Fruit fly (Drosophila melanogaster) whole organism, embryonic: ENCODE data around the gene CG17343.

ENCODE experiments used
- Atf3 ChIP-seq: fragments of 200-800 bp; sonication (Bioruptor generic); optimal IDR thresholded peaks from 3 replicates; lab custom pipeline; 2016; ENCODE audit warnings: missing biosample characterization, missing genetic modification characterization
- Bteb2 ChIP-seq: fragments of 200-800 bp; sonication (Bioruptor generic); optimal IDR thresholded peaks from 2 replicates; lab custom pipeline; 2016; ENCODE audit warnings: missing biosample characterization, missing genetic modification characterization
- CG11723 ChIP-seq: fragments of 200-800 bp; sonication (Bioruptor generic); optimal IDR thresholded peaks from 2 replicates; lab custom pipeline; 2017; ENCODE audit warnings: missing biosample characterization, mild to moderate bottlenecking, missing genetic modification characterization
- CG12391 ChIP-seq: fragments of 200-800 bp; sonication (Bioruptor generic); optimal IDR thresholded peaks from 3 replicates; lab custom pipeline; 2018; ENCODE audit warnings: missing biosample characterization, mild to moderate bottlenecking, missing genetic modification characterization, moderate library complexity
- CG17359 ChIP-seq: fragments of 200-800 bp; sonication (Bioruptor generic); optimal IDR thresholded peaks from 3 replicates; lab custom pipeline; 2018; ENCODE audit warnings: missing biosample characterization, mild to moderate bottlenecking, missing genetic modification characterization, moderate library complexity
- CG33557 ChIP-seq: fragments of 200-800 bp; sonication (Bioruptor generic); optimal IDR thresholded peaks from 2 replicates; lab custom pipeline; 2019; ENCODE audit warnings: missing biosample characterization, mild to moderate bottlenecking, missing genetic modification characterization, moderate library complexity
- CG4282 ChIP-seq: fragments of 200-800 bp; sonication (Bioruptor generic); optimal IDR thresholded peaks from 2 replicates; lab custom pipeline; 2016; ENCODE audit warnings: missing biosample characterization, missing genetic modification characterization
- CG4360 ChIP-seq: fragments of 200-800 bp; sonication (Bioruptor generic); IDR thresholded peaks from 2 replicates; pipeline ENCODE4 v1.3.6; 2022; ENCODE audit warnings: missing biosample characterization, missing genetic modification characterization
- CG43689 ChIP-seq: fragments of 200-800 bp; sonication (Bioruptor generic); IDR thresholded peaks from 2 replicates; pipeline ENCODE4 v1.3.6; 2022; ENCODE audit warnings: missing biosample characterization, missing genetic modification characterization
- CG6683 ChIP-seq: fragments of 200-800 bp; sonication (Bioruptor generic); optimal IDR thresholded peaks from 2 replicates; lab custom pipeline; 2017; ENCODE audit warnings: missing biosample characterization, mild to moderate bottlenecking, missing genetic modification characterization, missing genetic modification reagents
- CG6791 ChIP-seq: fragments of 200-800 bp; sonication (Bioruptor generic); IDR thresholded peaks from 3 replicates; pipeline ENCODE4 v1.3.6; 2022; ENCODE audit warnings: missing biosample characterization, missing genetic modification characterization; ENCODE audit not compliant: partially characterized antibody
- CG6813 ChIP-seq: fragments of 200-800 bp; sonication (Bioruptor generic); optimal IDR thresholded peaks from 2 replicates; lab custom pipeline; 2017; ENCODE audit warnings: missing biosample characterization, missing genetic modification characterization, mild to moderate bottlenecking, moderate library complexity, missing genetic modification reagents
- CG7357 ChIP-seq: fragments of 200-800 bp; sonication (Bioruptor generic); IDR thresholded peaks from 3 replicates; pipeline ENCODE4 v1.3.6; 2022; ENCODE audit warnings: missing biosample characterization, missing genetic modification characterization
- CG9437 ChIP-seq: fragments of 200-800 bp; sonication (Bioruptor generic); optimal IDR thresholded peaks from 2 replicates; lab custom pipeline; 2018; ENCODE audit warnings: missing biosample characterization, mild to moderate bottlenecking, missing genetic modification characterization
- Camta ChIP-seq: fragments of 200-800 bp; sonication (Bioruptor generic); optimal IDR thresholded peaks from 2 replicates; lab custom pipeline; 2016; ENCODE audit warnings: missing biosample characterization, missing genetic modification characterization
- CoRest ChIP-seq: fragments of 200-800 bp; sonication (Bioruptor generic); optimal IDR thresholded peaks from 3 replicates; lab custom pipeline; 2018; ENCODE audit warnings: missing biosample characterization, mild to moderate bottlenecking, missing genetic modification characterization, moderate library complexity
- Dbx ChIP-seq: fragments of 200-800 bp; sonication (Bioruptor generic); IDR thresholded peaks from 3 replicates; pipeline ENCODE4 v1.3.6; 2022; ENCODE audit warnings: missing biosample characterization, missing genetic modification characterization
- E2f2 ChIP-seq: fragments of 200-800 bp; sonication (Bioruptor generic); IDR thresholded peaks from 2 replicates; pipeline ENCODE4 v1.3.6; 2022; ENCODE audit warnings: missing biosample characterization, missing genetic modification characterization
- Ets97D ChIP-seq: fragments of 200-800 bp; sonication (Bioruptor generic); optimal IDR thresholded peaks from 3 replicates; lab custom pipeline; 2016; ENCODE audit warnings: missing biosample characterization, missing genetic modification characterization
- Gug ChIP-seq: fragments of 200-800 bp; sonication (Bioruptor generic); IDR thresholded peaks from 4 replicates; pipeline ENCODE4 v1.3.6; 2022; ENCODE audit warnings: missing biosample characterization, missing genetic modification characterization
- H15 ChIP-seq: fragments of 200-800 bp; sonication (Bioruptor generic); IDR thresholded peaks from 3 replicates; pipeline ENCODE4 v1.3.6; 2022; ENCODE audit warnings: missing biosample characterization, missing genetic modification characterization
- HLH54F ChIP-seq: fragments of 200-800 bp; sonication (Bioruptor generic); optimal IDR thresholded peaks from 3 replicates; lab custom pipeline; 2016; ENCODE audit warnings: missing biosample characterization, missing genetic modification characterization
- Hand ChIP-seq: fragments of 200-800 bp; sonication (Bioruptor generic); optimal IDR thresholded peaks from 2 replicates; lab custom pipeline; 2017; ENCODE audit warnings: mild to moderate bottlenecking, missing biosample characterization, missing genetic modification reagents, missing genetic modification characterization
- Hey ChIP-seq: fragments of 200-800 bp; sonication (Bioruptor generic); optimal IDR thresholded peaks from 3 replicates; lab custom pipeline; 2018; ENCODE audit warnings: missing biosample characterization, mild to moderate bottlenecking, missing genetic modification characterization
- Hr51 ChIP-seq, 2 experiments: fragments of 200-800 bp; sonication (Bioruptor generic); optimal IDR thresholded peaks; 2 replicates in 1 of 2; 3 replicates in 1 of 2; lab custom pipeline; 2016 to 2018; ENCODE audit warnings: missing biosample characterization in 2 of 2, missing genetic modification characterization in 2 of 2, mild to moderate bottlenecking in 1 of 2, moderate library complexity in 1 of 2
- MESR4 ChIP-seq: fragments of 200-800 bp; sonication (Bioruptor generic); optimal IDR thresholded peaks from 2 replicates; lab custom pipeline; 2018; ENCODE audit warnings: missing biosample characterization, mild to moderate bottlenecking, missing genetic modification characterization, moderate library complexity
- Med ChIP-seq: fragments of 200-800 bp; sonication (Bioruptor generic); peaks from one replicate; lab custom pipeline; 2016; ENCODE audit warnings: missing biosample characterization, missing genetic modification characterization, mild to moderate bottlenecking, inconsistent platforms, moderate library complexity
- Pdp1 ChIP-seq, 2 experiments: fragments of 200-800 bp; sonication (Bioruptor generic); optimal IDR thresholded peaks; 3 replicates each; lab custom pipeline; 2016; ENCODE audit warnings: missing biosample characterization in 2 of 2, missing genetic modification characterization in 2 of 2, mild to moderate bottlenecking in 1 of 2, moderate library complexity in 1 of 2
- Rfx ChIP-seq: fragments of 200-800 bp; sonication (Bioruptor generic); IDR thresholded peaks from 2 replicates; pipeline ENCODE4 v1.3.6; 2022; ENCODE audit warnings: missing biosample characterization, missing genetic modification characterization
- Rx ChIP-seq: fragments of 200-800 bp; sonication (Bioruptor generic); IDR thresholded peaks from 2 replicates; pipeline ENCODE4 v1.3.6; 2022; ENCODE audit warnings: missing biosample characterization, missing genetic modification characterization
- Side ChIP-seq: fragments of 200-800 bp; sonication (Bioruptor generic); optimal IDR thresholded peaks from 2 replicates; lab custom pipeline; 2016; ENCODE audit warnings: missing biosample characterization, missing genetic modification characterization
- TFAM ChIP-seq: fragments of 200-800 bp; sonication (Bioruptor generic); optimal IDR thresholded peaks from 2 replicates; lab custom pipeline; 2017; ENCODE audit warnings: missing biosample characterization, missing genetic modification characterization, inconsistent platforms
- Taf1 ChIP-seq: fragments of 200-800 bp; sonication (Bioruptor generic); IDR thresholded peaks from 2 replicates; pipeline ENCODE4 v1.3.6; 2022; ENCODE audit warnings: missing biosample characterization, missing genetic modification characterization
- ato ChIP-seq: fragments of 200-800 bp; sonication (Bioruptor generic); IDR thresholded peaks from 2 replicates; pipeline ENCODE4 v1.3.6; 2022; ENCODE audit warnings: missing biosample characterization, missing genetic modification characterization; ENCODE audit not compliant: partially characterized antibody
- eyg ChIP-seq: fragments of 200-800 bp; sonication (Bioruptor generic); optimal IDR thresholded peaks from 3 replicates; lab custom pipeline; 2016; ENCODE audit warnings: missing biosample characterization, missing genetic modification characterization
- gem ChIP-seq: fragments of 200-800 bp; sonication (Bioruptor generic); optimal IDR thresholded peaks from 2 replicates; lab custom pipeline; 2019; ENCODE audit warnings: missing biosample characterization, mild to moderate bottlenecking, missing genetic modification characterization, moderate library complexity
- gt ChIP-seq: fragments of 200-800 bp; sonication (Bioruptor generic); IDR thresholded peaks from 2 replicates; pipeline ENCODE4 v1.3.6; 2022; ENCODE audit warnings: missing biosample characterization, missing genetic modification characterization
- hkb ChIP-seq, 2 experiments: fragments of 200-800 bp in 1 of 2; fragments of >200 bp in 1 of 2; sonication (Bioruptor generic) in 1 of 2; IDR thresholded peaks in 1 of 2; optimal IDR thresholded peaks in 1 of 2; 2 replicates each; pipeline versions ENCODE4 v1.3.6 to Lab custom; 2017 to 2022; ENCODE audit warnings: missing biosample characterization in 1 of 2, missing genetic modification characterization in 1 of 2
- kah ChIP-seq: fragments of 200-800 bp; sonication (Bioruptor generic); optimal IDR thresholded peaks from 2 replicates; lab custom pipeline; 2018; ENCODE audit warnings: missing biosample characterization, mild to moderate bottlenecking, missing genetic modification characterization
- ken ChIP-seq: fragments of 200-800 bp; sonication (Bioruptor generic); IDR thresholded peaks from 3 replicates; pipeline ENCODE4 v1.3.6; 2022; ENCODE audit warnings: missing biosample characterization, missing genetic modification characterization
- mld ChIP-seq: fragments of 200-800 bp; sonication (Bioruptor generic); IDR thresholded peaks from 3 replicates; pipeline ENCODE4 v1.3.6; 2022; ENCODE audit warnings: missing biosample characterization, missing genetic modification characterization; ENCODE audit not compliant: partially characterized antibody
- pum ChIP-seq: fragments of 200-800 bp; sonication (Bioruptor generic); optimal IDR thresholded peaks from 2 replicates; lab custom pipeline; 2016; ENCODE audit warnings: missing biosample characterization, missing genetic modification characterization
- ranshi ChIP-seq: fragments of 200-800 bp; sonication (Bioruptor generic); IDR thresholded peaks from 2 replicates; pipeline ENCODE4 v1.3.6; 2022; ENCODE audit warnings: missing biosample characterization, missing genetic modification characterization
- ro ChIP-seq: fragments of 200-800 bp; sonication (Bioruptor generic); IDR thresholded peaks from 2 replicates; pipeline ENCODE4 v1.3.6; 2022; ENCODE audit warnings: missing biosample characterization, missing genetic modification characterization
- ssp ChIP-seq: fragments of 200-800 bp; sonication (Bioruptor generic); IDR thresholded peaks from 2 replicates; pipeline ENCODE4 v1.3.6; 2022; ENCODE audit warnings: missing biosample characterization, missing genetic modification characterization
- twi ChIP-seq: fragments of 200-800 bp; optimal IDR thresholded peaks from 2 replicates; lab custom pipeline; 2019; ENCODE audit warnings: missing biosample characterization, mild to moderate bottlenecking, missing genetic modification characterization, moderate library complexity
- vfl ChIP-seq: fragments of 200-800 bp; sonication (Bioruptor generic); optimal IDR thresholded peaks from 2 replicates; lab custom pipeline; 2016; ENCODE audit warnings: missing biosample characterization, missing genetic modification characterization
- zen ChIP-seq: fragments of 200-800 bp; sonication (Bioruptor generic); optimal IDR thresholded peaks from 3 replicates; lab custom pipeline; 2018; ENCODE audit warnings: missing biosample characterization, mild to moderate bottlenecking, missing genetic modification characterization, moderate library complexity
- zfh2 ChIP-seq: fragments of 200-800 bp; sonication (Bioruptor generic); optimal IDR thresholded peaks from 2 replicates; lab custom pipeline; 2016; ENCODE audit warnings: missing biosample characterization, missing genetic modification characterization

The CG17343 gene

dm6 chr2L:19057799-19058198 lies 6.9 kb upstream of the CG17343 start:
- TF ChIP-seq mld (peak; percentile 38; the same call in 1 of the 3 replicates), CG9437 (GFP tag; lab: Kevin White, UChicago) (peak; percentile 95), ssp (GFP tag; lab: Robert Waterston, UW) (no peak), Pdp1 (GFP tag; optimal IDR thresholded peaks at IDR 0.05; lab: Kevin White, UChicago) (peak in 1 of 2 experiments; percentile 61)

- TF ChIP-seq Hand (GFP tag; lab: Kevin White, UChicago) (no peak), Gug (peak; percentile 19; the same call in 1 of the 4 replicates), zen (tag; lab: Kevin White, UChicago) (peak; percentile 51), CG6791 (no peak), TFAM (GFP tag; lab: Kevin White, UChicago) (no peak), twi (tag; lab: Kevin White, UChicago) (no peak), Rx (peak; percentile 59), Camta (GFP tag; lab: Kevin White, UChicago) (peak; percentile 42), gem (tag; lab: Kevin White, UChicago) (no peak), Rfx (GFP tag; lab: Robert Waterston, UW) (0 out of 2 replicates have a peak, but pooled peaks have one; percentile 27), Taf1 (no peak), HLH54F (GFP tag; lab: Kevin White, UChicago) (no peak), Side (GFP tag; lab: Kevin White, UChicago) (peak; percentile 23), CG6813 (GFP tag; lab: Kevin White, UChicago) (peak; percentile 49), Bteb2 (no peak), CG7357 (GFP tag; lab: Robert Waterston, UW) (no peak), eyg (GFP tag; lab: Kevin White, UChicago) (no peak), hkb (optimal IDR thresholded peaks at IDR 0.05; lab: Kevin White, UChicago) (no peak), hkb (GFP tag; IDR thresholded peaks at IDR 0.05; lab: Robert Waterston, UW) (peak; percentile 79), CG12391 (tag; lab: Kevin White, UChicago) (peak; percentile 41), ken (peak; percentile 40; the same call in 1 of the 3 replicates), MESR4 (GFP tag; lab: Kevin White, UChicago) (no peak), CoRest (peak; percentile 47), kah (no peak), Hey (tag; lab: Kevin White, UChicago) (no peak), CG33557 (GFP tag; lab: Kevin White, UChicago) (peak; percentile 15), H15 (GFP tag; lab: Robert Waterston, UW) (peak; percentile 40; the same call in 1 of the 3 replicates), Med (peak; percentile 60), Atf3 (GFP tag; lab: Kevin White, UChicago) (no peak), CG43689 (no peak), CG11723 (GFP tag; lab: Kevin White, UChicago) (no peak), ato (GFP tag; lab: Robert Waterston, UW) (no peak), ranshi (GFP tag; lab: Robert Waterston, UW) (peak; percentile 66), ro (GFP tag; lab: Robert Waterston, UW) (no peak), pum (GFP tag; lab: Kevin White, UChicago) (peak; percentile 33), Dbx (GFP tag; lab: Robert Waterston, UW) (0 out of 3 replicates have a peak, but pooled peaks have one; percentile 31), CG4282 (GFP tag; lab: Kevin White, UChicago) (no peak), Hr51 (GFP tag; optimal IDR thresholded peaks at IDR 0.05; lab: Kevin White, UChicago) (peak; percentile 13 to 69), CG6683 (GFP tag; lab: Kevin White, UChicago) (no peak), Ets97D (GFP tag; lab: Kevin White, UChicago) (no peak), zfh2 (GFP tag; lab: Kevin White, UChicago) (no peak), CG17359 (peak; percentile 68), vfl (GFP tag; lab: Kevin White, UChicago) (no peak), gt (GFP tag; lab: Robert Waterston, UW) (no peak), CG4360 (0 out of 2 replicates have a peak, but pooled peaks have one; percentile 24), E2f2 (GFP tag; lab: Robert Waterston, UW) (peak; percentile 24; the same call in 1 of the 2 replicates)
Measured at dm6 chr2L:19058916-19059315, 5.8 kb upstream of the CG17343 start, which contains the start of gene Phlpp. Gene Phlpp, plus strand, starts transcription at chr2L:19059129.
